Fruit fly (Drosophila melanogaster): ENCODE measurements around the gene CG14204.

The CG14204 gene

DNA sequence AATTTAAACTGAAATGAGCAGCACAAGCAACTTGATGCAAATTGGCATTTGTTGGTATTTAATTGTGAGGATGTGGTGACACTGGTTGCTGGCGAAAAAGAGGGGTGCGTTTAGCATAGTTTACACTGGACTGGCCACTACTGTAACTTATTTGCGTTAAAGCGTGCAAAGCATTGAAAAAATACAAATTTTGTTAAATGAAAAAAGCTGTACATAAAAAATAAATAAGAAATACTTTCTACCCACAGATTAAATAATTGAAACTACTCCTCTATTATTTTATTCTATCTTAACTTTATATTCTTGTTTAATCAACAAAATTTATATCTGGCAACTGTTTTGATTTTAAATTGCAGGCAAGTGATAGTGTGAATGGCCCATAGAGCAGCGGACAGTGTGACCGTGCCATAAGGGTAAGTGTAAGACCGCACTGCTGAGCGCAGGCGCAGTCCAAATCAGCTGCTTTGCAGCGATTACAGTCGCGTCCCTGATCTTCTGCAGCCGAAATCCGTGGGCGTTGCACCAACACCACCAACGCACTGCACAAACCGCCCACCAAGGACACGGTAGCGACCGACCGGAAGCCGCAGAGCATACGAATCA is 17.6 kb upstream of the CG14204 start, which contains the start of the genes Grip84 and car:
TSS of gene Grip84 (minus strand) at position 51 of the 603 bp plus-strand sequence.
TSS of gene car (plus strand) at position 306 of the 603 bp plus-strand sequence.
- TF ChIP-seq Sox102F (GFP tag; optimal IDR thresholded peaks at IDR 0.05): no peak
- TF ChIP-seq CG4707 (GFP tag; optimal IDR thresholded peaks at IDR 0.05): no peak
- TF ChIP-seq trh (GFP tag; optimal IDR thresholded peaks at IDR 0.05): peak; percentile 31
- no peak for TF ChIP-seq Rx (GFP tag; IDR thresholded peaks at IDR 0.05)
- peak; percentile 79 for TF ChIP-seq CG13424 (tag; optimal IDR thresholded peaks at IDR 0.05)
- TF ChIP-seq disco-r (GFP tag; optimal IDR thresholded peaks at IDR 0.05): no peak
- TF ChIP-seq CG9797 (GFP tag; optimal IDR thresholded peaks at IDR 0.05): peak; percentile 77
- peak; percentile 57 for TF ChIP-seq zfh2 (GFP tag; optimal IDR thresholded peaks at IDR 0.05)
- TF ChIP-seq HLH3B (GFP tag; IDR thresholded peaks at IDR 0.05): peak; percentile 55; the same call in 1 of the 2 replicates
- TF ChIP-seq mam (GFP tag; optimal IDR thresholded peaks at IDR 0.05): peak; percentile 80
- peak; percentile 77; the same call in 1 of the 2 replicates for TF ChIP-seq CG9215 (GFP tag; IDR thresholded peaks at IDR 0.05)
- no peak for TF ChIP-seq sc (optimal IDR thresholded peaks at IDR 0.05)
- peak; percentile 38 for TF ChIP-seq sc (GFP tag; optimal IDR thresholded peaks at IDR 0.05)
- TF ChIP-seq CG12942 (GFP tag; optimal IDR thresholded peaks at IDR 0.05): peak; percentile 46
- TF ChIP-seq sim (GFP tag; IDR thresholded peaks at IDR 0.05): no peak
- TF ChIP-seq pan (optimal IDR thresholded peaks at IDR 0.05): no peak
- peak in 1 of 2 experiments; percentile 14 for TF ChIP-seq pan (GFP tag; optimal IDR thresholded peaks at IDR 0.05 in 1 of 2, IDR thresholded peaks at IDR 0.05 in 1 of 2)
- TF ChIP-seq YL-1 (GFP tag; optimal IDR thresholded peaks at IDR 0.05): peak; percentile 36
- no peak for TF ChIP-seq pros (GFP tag; optimal IDR thresholded peaks at IDR 0.05)
- no peak for TF ChIP-seq CG7271 (tag; optimal IDR thresholded peaks at IDR 0.05)
- 0 out of 2 replicates have a peak, but pooled peaks have one; percentile 15 for TF ChIP-seq NFAT (GFP tag; IDR thresholded peaks at IDR 0.05)
- no peak for TF ChIP-seq CG7786 (GFP tag; optimal IDR thresholded peaks at IDR 0.05)
- TF ChIP-seq CG6254 (GFP tag; optimal IDR thresholded peaks at IDR 0.05): no peak
- no peak for TF ChIP-seq CG12071 (GFP tag; optimal IDR thresholded peaks at IDR 0.05)
- TF ChIP-seq CG8388 (GFP tag; optimal IDR thresholded peaks at IDR 0.05): peak; percentile 55
- TF ChIP-seq CG16863 (GFP tag; optimal IDR thresholded peaks at IDR 0.05): no peak
- TF ChIP-seq bowl (GFP tag; IDR thresholded peaks at IDR 0.05): no peak
- TF ChIP-seq CG3065 (GFP tag; optimal IDR thresholded peaks at IDR 0.05): no peak
- TF ChIP-seq CG7372 (GFP tag; IDR thresholded peaks at IDR 0.05): peak; percentile 67; the same call in 1 of the 2 replicates
- TF ChIP-seq Aef1 (GFP tag; IDR thresholded peaks at IDR 0.05): peak; percentile 57
- TF ChIP-seq CG17802 (tag; optimal IDR thresholded peaks at IDR 0.05): peak; percentile 94
- TF ChIP-seq hbn (GFP tag; IDR thresholded peaks at IDR 0.05; ENCODE audit: partially characterized antibody): no peak
- TF ChIP-seq bab2 (GFP tag; optimal IDR thresholded peaks at IDR 0.05): peak; percentile 38
- TF ChIP-seq CG7745 (tag; optimal IDR thresholded peaks at IDR 0.05): no peak
- no peak for TF ChIP-seq lbe (GFP tag; optimal IDR thresholded peaks at IDR 0.05)
- no peak for TF ChIP-seq CG6654 (GFP tag; optimal IDR thresholded peaks at IDR 0.05)
- TF ChIP-seq tgo (GFP tag; IDR thresholded peaks at IDR 0.05): peak; percentile 73
- peak; percentile 71 for TF ChIP-seq unpg (GFP tag; optimal IDR thresholded peaks at IDR 0.05)
- no peak for TF ChIP-seq Sox100B (GFP tag; optimal IDR thresholded peaks at IDR 0.05)
- TF ChIP-seq CG1603 (tag; optimal IDR thresholded peaks at IDR 0.05): no peak
- TF ChIP-seq Hsf (GFP tag; optimal IDR thresholded peaks at IDR 0.05): peak; percentile 78
- no peak; the same call in 1 of the 2 replicates for TF ChIP-seq CG1024 (GFP tag; IDR thresholded peaks at IDR 0.05)
- no peak for TF ChIP-seq ERR (GFP tag; optimal IDR thresholded peaks at IDR 0.05)
- TF ChIP-seq grn (GFP tag; optimal IDR thresholded peaks at IDR 0.05): no peak
- TF ChIP-seq Gug (GFP tag; IDR thresholded peaks at IDR 0.05): peak; percentile 58; the same call in 2 of the 4 replicates
- peak; percentile 41 for TF ChIP-seq Elba2 (GFP tag; optimal IDR thresholded peaks at IDR 0.05)
- TF ChIP-seq CG30020 (tag; optimal IDR thresholded peaks at IDR 0.05): peak; percentile 94
- no peak for TF ChIP-seq Nf-YA (GFP tag; IDR thresholded peaks at IDR 0.05)
- TF ChIP-seq Opbp (GFP tag; IDR thresholded peaks at IDR 0.05; ENCODE audit: partially characterized antibody): 0 out of 3 replicates have a peak, but pooled peaks have one; percentile 11
- no peak for TF ChIP-seq NC2α (GFP tag; optimal IDR thresholded peaks at IDR 0.05)
- TF ChIP-seq gt (GFP tag; IDR thresholded peaks at IDR 0.05): no peak
